Worm (Caenorhabditis elegans): ENCODE measurements around the gene tag-281.

DNA sequence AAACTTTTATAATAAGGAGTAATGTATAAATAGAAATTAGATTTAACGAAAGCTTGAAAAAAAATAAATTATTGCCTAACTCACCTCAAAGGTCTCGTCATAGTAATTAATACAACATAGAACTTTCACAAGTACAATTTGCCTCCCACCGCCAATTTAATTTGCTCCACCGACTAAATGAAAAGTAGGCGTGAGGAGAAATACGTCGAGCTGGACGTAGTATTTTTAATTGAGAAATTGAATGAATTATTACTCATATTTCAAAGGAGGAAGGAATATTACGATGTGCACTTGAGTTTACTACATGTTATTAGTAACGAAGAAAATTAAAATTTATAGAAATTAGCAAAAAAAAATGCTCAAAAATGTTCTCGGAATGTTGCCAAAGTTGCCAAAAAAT is 21.1 kb upstream of the tag-281 start, which contains the start of gene Y57A10C.9:
- TF ChIP-seq W03F9.2 (tag; optimal IDR thresholded peaks at IDR 0.05) (no peak), him-1 (tag; optimal IDR thresholded peaks at IDR 0.05) (no peak), dao-5 (tag; optimal IDR thresholded peaks at IDR 0.05) (no peak)
